Worm (Caenorhabditis elegans) whole organism, late embryonic: ENCODE measurements around the gene B0035.22.

Experiments
- C08G9.2 ChIP-seq: sonication (generic microtip); optimal IDR thresholded peaks from 2 replicates; lab custom pipeline; 2016; ENCODE audit warnings: mild to moderate bottlenecking, missing genetic modification characterization, moderate library complexity, missing compliant biosample characterization
- C38D4.7 ChIP-seq: fragments of 200-800 bp; sonication (Bioruptor generic); optimal IDR thresholded peaks from 2 replicates; lab custom pipeline; 2018; ENCODE audit warnings: mild to moderate bottlenecking, missing genetic modification characterization, moderate library complexity, missing compliant biosample characterization
- K09A11.1 ChIP-seq: sonication (generic microtip); optimal IDR thresholded peaks from 2 replicates; lab custom pipeline; 2017; ENCODE audit warnings: antibody characterized with exemption, mild to moderate bottlenecking, missing genetic modification characterization, missing compliant biosample characterization; ENCODE audit not compliant: insufficient read depth
- T23F11.4 ChIP-seq: fragments of 200-800 bp; sonication (Bioruptor generic); optimal IDR thresholded peaks from 2 replicates; lab custom pipeline; 2018; ENCODE audit warnings: mild to moderate bottlenecking, missing genetic modification characterization, missing compliant biosample characterization
- ama-1 ChIP-seq: fragments of 150-350 bp; optimal IDR thresholded peaks from 2 replicates; lab custom pipeline; 2014
- ceh-14 ChIP-seq: sonication (generic microtip); optimal IDR thresholded peaks from 2 replicates; lab custom pipeline; 2016; ENCODE audit warnings: missing genotype, missing genetic modification characterization, missing compliant biosample characterization
- ceh-19 ChIP-seq: fragments of 200-800 bp; sonication (Bioruptor generic); optimal IDR thresholded peaks from 2 replicates; lab custom pipeline; 2018; ENCODE audit warnings: mild to moderate bottlenecking, missing genetic modification characterization, missing compliant biosample characterization
- ceh-2 ChIP-seq: sonication (generic microtip); optimal IDR thresholded peaks from 2 replicates; lab custom pipeline; 2016; ENCODE audit warnings: missing genotype, missing genetic modification characterization, missing compliant biosample characterization
- ceh-22 ChIP-seq: sonication (generic microtip); optimal IDR thresholded peaks from 2 replicates; lab custom pipeline; 2017; ENCODE audit warnings: missing biosample characterization, missing genetic modification characterization
- ceh-24 ChIP-seq: sonication (generic microtip); optimal IDR thresholded peaks from 2 replicates; lab custom pipeline; 2016; ENCODE audit warnings: mild to moderate bottlenecking, missing genetic modification characterization, missing compliant biosample characterization
- ceh-30 ChIP-seq: fragments of 150-350 bp; optimal IDR thresholded peaks from 2 replicates; lab custom pipeline; 2014; ENCODE audit warnings: missing biosample characterization, missing genetic modification characterization
- ceh-34 ChIP-seq: sonication (generic microtip); optimal IDR thresholded peaks from 2 replicates; lab custom pipeline; 2016; ENCODE audit warnings: mild to moderate bottlenecking, missing genetic modification characterization, missing compliant biosample characterization
- ceh-45 ChIP-seq: fragments of 200-800 bp; sonication (Bioruptor generic); IDR thresholded peaks from 2 replicates; pipeline ENCODE4 v1.3.6; 2022; ENCODE audit warnings: missing genetic modification reagents, missing genetic modification characterization, missing compliant biosample characterization
- ceh-6 ChIP-seq: fragments of 200-800 bp; sonication (Bioruptor generic); optimal IDR thresholded peaks from 2 replicates; lab custom pipeline; 2018; ENCODE audit warnings: mild to moderate bottlenecking, missing genetic modification characterization, missing compliant biosample characterization
- ceh-9 ChIP-seq: sonication (generic microtip); optimal IDR thresholded peaks from 2 replicates; lab custom pipeline; 2016; ENCODE audit warnings: mild to moderate bottlenecking, missing genetic modification characterization, inconsistent platforms, missing compliant biosample characterization
- che-1 ChIP-seq: sonication (generic microtip); optimal IDR thresholded peaks from 2 replicates; lab custom pipeline; 2016; ENCODE audit warnings: mild to moderate bottlenecking, missing genetic modification characterization, missing compliant biosample characterization
- dmd-4 ChIP-seq: sonication (generic microtip); optimal IDR thresholded peaks from 2 replicates; lab custom pipeline; 2016; ENCODE audit warnings: borderline replicate concordance, missing genetic modification characterization, missing compliant biosample characterization
- dve-1 ChIP-seq: sonication (generic microtip); optimal IDR thresholded peaks from 2 replicates; lab custom pipeline; 2017; ENCODE audit warnings: antibody characterized with exemption, mild to moderate bottlenecking, missing genetic modification characterization, missing compliant biosample characterization
- elt-2 ChIP-seq: sonication (generic microtip); optimal IDR thresholded peaks from 2 replicates; lab custom pipeline; 2016; ENCODE audit warnings: missing genetic modification reagents, missing genetic modification characterization, missing compliant biosample characterization
- elt-4 ChIP-seq: sonication (generic microtip); optimal IDR thresholded peaks from 2 replicates; lab custom pipeline; 2016; ENCODE audit warnings: missing genetic modification characterization, missing compliant biosample characterization
- ets-4 ChIP-seq: sonication (generic microtip); optimal IDR thresholded peaks from 2 replicates; lab custom pipeline; 2016; ENCODE audit warnings: missing genetic modification characterization, missing compliant biosample characterization
- eyg-1 ChIP-seq: sonication (generic microtip); optimal IDR thresholded peaks from 2 replicates; lab custom pipeline; 2016; ENCODE audit warnings: missing genotype, missing genetic modification characterization, missing compliant biosample characterization
- fax-1 ChIP-seq: sonication (generic microtip); optimal IDR thresholded peaks from 2 replicates; lab custom pipeline; 2016; ENCODE audit warnings: missing genotype, missing genetic modification characterization, missing compliant biosample characterization
- fkh-10 ChIP-seq: fragments of 150-350 bp; optimal IDR thresholded peaks from 2 replicates; lab custom pipeline; 2014; ENCODE audit warnings: missing biosample characterization, missing genetic modification reagents, missing genetic modification characterization
- hlh-13 ChIP-seq: fragments of 200-800 bp; sonication (Bioruptor generic); optimal IDR thresholded peaks from 2 replicates; lab custom pipeline; 2018; ENCODE audit warnings: mild to moderate bottlenecking, missing genetic modification characterization, missing compliant biosample characterization
- hlh-15 ChIP-seq: sonication (generic microtip); optimal IDR thresholded peaks from 2 replicates; lab custom pipeline; 2016; ENCODE audit warnings: missing genetic modification characterization, missing compliant biosample characterization
- hlh-6 ChIP-seq: sonication (generic microtip); optimal IDR thresholded peaks from 2 replicates; lab custom pipeline; 2016; ENCODE audit warnings: missing genotype, missing genetic modification characterization, missing compliant biosample characterization
- lim-6 ChIP-seq: sonication (generic microtip); optimal IDR thresholded peaks from 2 replicates; lab custom pipeline; 2016; ENCODE audit warnings: missing genetic modification characterization, missing compliant biosample characterization
- lin-11 ChIP-seq: fragments of 200-800 bp; sonication (Bioruptor generic); optimal IDR thresholded peaks from 2 replicates; lab custom pipeline; 2018; ENCODE audit warnings: mild to moderate bottlenecking, missing genetic modification characterization, missing compliant biosample characterization
- madf-2 ChIP-seq: sonication (generic microtip); optimal IDR thresholded peaks from 2 replicates; lab custom pipeline; 2017; ENCODE audit warnings: missing genetic modification characterization, missing compliant biosample characterization
- mec-3 ChIP-seq: sonication (generic microtip); optimal IDR thresholded peaks from 2 replicates; lab custom pipeline; 2016; ENCODE audit warnings: borderline replicate concordance, missing genetic modification characterization, missing compliant biosample characterization
- nhr-11 ChIP-seq: fragments of 150-350 bp; optimal IDR thresholded peaks from 2 replicates; lab custom pipeline; 2014; ENCODE audit warnings: missing biosample characterization, missing genetic modification characterization
- npax-4 ChIP-seq: sonication (generic microtip); optimal IDR thresholded peaks from 2 replicates; lab custom pipeline; 2016; ENCODE audit warnings: missing genetic modification characterization, missing compliant biosample characterization
- pag-3 ChIP-seq: sonication (generic microtip); optimal IDR thresholded peaks from 2 replicates; lab custom pipeline; 2016; ENCODE audit warnings: missing compliant biosample characterization, missing genetic modification characterization, borderline replicate concordance
- pat-9 ChIP-seq: fragments of 200-800 bp; sonication (Bioruptor generic); optimal IDR thresholded peaks from 2 replicates; lab custom pipeline; 2018; ENCODE audit warnings: mild to moderate bottlenecking, missing genetic modification characterization, moderate library complexity, missing compliant biosample characterization
- pax-1 ChIP-seq: fragments of 150-350 bp; optimal IDR thresholded peaks from 2 replicates; lab custom pipeline; 2014; ENCODE audit warnings: missing biosample characterization, missing genetic modification characterization
- pha-2 ChIP-seq: sonication (generic microtip); optimal IDR thresholded peaks from 2 replicates; lab custom pipeline; 2017; ENCODE audit warnings: mild to moderate bottlenecking, missing genetic modification characterization, missing compliant biosample characterization
- pha-4 ChIP-seq: fragments of 150-350 bp; optimal IDR thresholded peaks from 2 replicates; lab custom pipeline; 2018; ENCODE audit warnings: missing biosample characterization, missing genetic modification reagents, missing genetic modification characterization
- pros-1 ChIP-seq: fragments of 150-350 bp; optimal IDR thresholded peaks from 2 replicates; lab custom pipeline; 2014; ENCODE audit warnings: missing biosample characterization, missing genetic modification reagents, missing genetic modification characterization
- ref-2 ChIP-seq: sonication (generic microtip); optimal IDR thresholded peaks from 2 replicates; lab custom pipeline; 2016; ENCODE audit warnings: missing genetic modification characterization, missing compliant biosample characterization
- rnt-1 ChIP-seq: sonication (generic microtip); optimal IDR thresholded peaks from 2 replicates; lab custom pipeline; 2016; ENCODE audit warnings: missing genetic modification characterization, missing compliant biosample characterization
- sdc-2 ChIP-seq: sonication (generic microtip); optimal IDR thresholded peaks from 2 replicates; lab custom pipeline; 2016; ENCODE audit warnings: missing genotype, missing genetic modification characterization, missing compliant biosample characterization
- sox-2 ChIP-seq: fragments of 200-800 bp; sonication (Bioruptor generic); IDR thresholded peaks from 2 replicates; pipeline ENCODE4 v1.3.6; 2022; ENCODE audit warnings: missing genetic modification reagents, missing genetic modification characterization, missing compliant biosample characterization
- syd-9 ChIP-seq: sonication (generic microtip); optimal IDR thresholded peaks from 2 replicates; lab custom pipeline; 2016; ENCODE audit warnings: mild to moderate bottlenecking, missing genetic modification characterization, moderate library complexity, missing compliant biosample characterization
- tbx-2 ChIP-seq: sonication (generic microtip); optimal IDR thresholded peaks from 2 replicates; lab custom pipeline; 2016; ENCODE audit warnings: missing genetic modification characterization, missing compliant biosample characterization
- unc-3 ChIP-seq, 2 experiments: fragments of 200-800 bp in 1 of 2; sonication (Bioruptor generic) in 1 of 2; sonication (generic microtip) in 1 of 2; conservative IDR thresholded peaks in 1 of 2; optimal IDR thresholded peaks in 1 of 2; 2 replicates each; pipeline versions ENCODE4 v1.3.6 to Lab custom; 2016 to 2022; ENCODE audit warnings: missing compliant biosample characterization in 2 of 2, missing genetic modification characterization in 2 of 2, missing genetic modification reagents in 1 of 2
- unc-42 ChIP-seq: sonication (generic microtip); optimal IDR thresholded peaks from 2 replicates; lab custom pipeline; 2016; ENCODE audit warnings: missing genotype, missing genetic modification characterization, missing compliant biosample characterization

B0035.22 gene

ce11 chrIV:11306548-11306947 is 8.4 kb upstream of the B0035.22 start, which contains the start of gene B0035.13:
Gene B0035.13, minus strand, starts transcription at chrIV:11306720.
- TF ChIP-seq madf-2 (no peak), pha-4 (no peak), syd-9 (no peak), dve-1 (tag; lab: Kevin White, UChicago) (no peak), npax-4 (no peak), pat-9 (tag; lab: Kevin White, UChicago) (no peak), ceh-24 (tag; lab: Kevin White, UChicago) (no peak), T23F11.4 (GFP tag; lab: Kevin White, UChicago) (no peak)

DNA sequence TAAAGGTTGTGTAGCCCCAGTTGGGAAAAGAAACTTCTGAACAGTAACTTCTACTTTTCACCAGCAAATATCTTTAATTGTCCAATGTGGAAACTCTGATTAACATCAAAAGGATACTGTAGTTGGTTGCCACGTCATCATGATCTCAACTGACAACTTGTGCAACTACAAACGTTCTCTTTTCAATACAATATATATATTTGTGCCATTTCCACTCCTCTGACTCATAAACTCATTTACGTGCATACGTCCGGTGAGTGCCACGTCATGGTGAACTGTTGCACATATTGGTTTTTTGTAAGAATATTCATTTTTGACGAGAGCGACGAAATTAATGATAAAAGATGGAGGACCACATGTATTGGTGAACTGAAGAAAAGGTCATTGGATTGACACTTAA is 7.2 kb upstream of the B0035.22 start:
- no peak for TF ChIP-seq pat-9 (tag; lab: Kevin White, UChicago)
- TF ChIP-seq ref-2 (tag; lab: Kevin White, UChicago) = no peak
- TF ChIP-seq ceh-2 = no peak
- no peak for TF ChIP-seq rnt-1 (tag; lab: Kevin White, UChicago)
- TF ChIP-seq ceh-9 = no peak
- no peak for TF ChIP-seq ceh-45 (GFP tag; lab: Robert Waterston, UW)
- TF ChIP-seq ama-1 (lab: Kevin White, UChicago) = no peak
- no peak for TF ChIP-seq hlh-15 (tag; lab: Kevin White, UChicago)
- no peak for TF ChIP-seq elt-4 (tag; lab: Kevin White, UChicago)
- no peak for TF ChIP-seq tbx-2 (tag; lab: Kevin White, UChicago)
- no peak for TF ChIP-seq sdc-2 (tag; lab: Kevin White, UChicago)
- TF ChIP-seq fkh-10 (GFP tag; lab: Kevin White, UChicago) = no peak
- TF ChIP-seq K09A11.1 (tag; lab: Kevin White, UChicago) = no peak
- no peak for TF ChIP-seq fax-1

ce11 chrIV:11310624-11311023 is 4.3 kb upstream of the B0035.22 start, which contains the start of gene znf-207:
Gene znf-207, plus strand, starts transcription at chrIV:11310972.
- peak; percentile 59 for TF ChIP-seq ceh-34 (tag; lab: Kevin White, UChicago)
- TF ChIP-seq nhr-11 (tag; lab: Kevin White, UChicago) = no peak
- TF ChIP-seq ceh-14 = peak; percentile 90
- no peak for TF ChIP-seq ceh-9
- TF ChIP-seq fkh-10 (GFP tag; lab: Kevin White, UChicago) = no peak
- TF ChIP-seq dmd-4 (tag; lab: Kevin White, UChicago) = peak; percentile 45
- TF ChIP-seq eyg-1 (tag; lab: Kevin White, UChicago) = peak; percentile 32
- TF ChIP-seq unc-42 = peak; percentile 99
- TF ChIP-seq fax-1 = peak; percentile 54
- TF ChIP-seq ceh-45 (GFP tag; lab: Robert Waterston, UW) = no peak
- no peak for TF ChIP-seq ceh-24 (tag; lab: Kevin White, UChicago)
- peak; percentile 16 for TF ChIP-seq ets-4
- TF ChIP-seq hlh-6 (tag; lab: Kevin White, UChicago) = no peak
- TF ChIP-seq ceh-19 (GFP tag; lab: Kevin White, UChicago) = peak; percentile 52
- TF ChIP-seq ceh-2 = peak; percentile 69
- TF ChIP-seq unc-3 (GFP tag; conservative IDR thresholded peaks at IDR 0.05; lab: Robert Waterston, UW) = no peak
- TF ChIP-seq unc-3 (tag; optimal IDR thresholded peaks at IDR 0.05; lab: Kevin White, UChicago) = peak; percentile 65
- no peak for TF ChIP-seq pax-1
- peak; percentile 78 for TF ChIP-seq tbx-2 (tag; lab: Kevin White, UChicago)
- TF ChIP-seq ref-2 (tag; lab: Kevin White, UChicago) = peak; percentile 60
- TF ChIP-seq ceh-30 (tag; lab: Kevin White, UChicago) = no peak
- TF ChIP-seq ceh-6 (GFP tag; lab: Kevin White, UChicago) = peak; percentile 31
- peak; percentile 28 for TF ChIP-seq C38D4.7 (GFP tag; lab: Kevin White, UChicago)
- TF ChIP-seq pag-3 (tag; lab: Kevin White, UChicago) = no peak
- no peak for TF ChIP-seq C08G9.2
- no peak for TF ChIP-seq rnt-1 (tag; lab: Kevin White, UChicago)
- no peak for TF ChIP-seq pha-4
- 0 out of 2 replicates have a peak, but pooled peaks have one; percentile 23 for TF ChIP-seq sox-2
- peak; percentile 55 for TF ChIP-seq lim-6 (tag; lab: Kevin White, UChicago)
- no peak for TF ChIP-seq mec-3 (tag; lab: Kevin White, UChicago)
- TF ChIP-seq hlh-15 (tag; lab: Kevin White, UChicago) = peak; percentile 12
- TF ChIP-seq pha-2 (tag; lab: Kevin White, UChicago) = peak; percentile 2
- peak; percentile 33 for TF ChIP-seq che-1
- no peak for TF ChIP-seq hlh-13 (GFP tag; lab: Kevin White, UChicago)
- no peak for TF ChIP-seq ceh-22 (tag; lab: Kevin White, UChicago)
- peak; percentile 18 for TF ChIP-seq lin-11
- no peak for TF ChIP-seq pros-1 (tag; lab: Kevin White, UChicago)
- peak; percentile 78 for TF ChIP-seq elt-2 (tag; lab: Kevin White, UChicago)
- no peak for TF ChIP-seq T23F11.4 (GFP tag; lab: Kevin White, UChicago)
